Worm (Caenorhabditis elegans) whole organism, young adult: ENCODE data around the gene egl-18.

ENCODE experiments used
- B0261.1 ChIP-seq: sonication (generic microtip); optimal IDR thresholded peaks from 2 replicates; lab custom pipeline; 2016; ENCODE audit warnings: mild to moderate bottlenecking, missing genetic modification characterization, moderate library complexity, missing compliant biosample characterization
- C17E4.6 ChIP-seq: fragments of 200-800 bp; sonication (Bioruptor generic); IDR thresholded peaks from 2 replicates; pipeline ENCODE4 v1.3.6; 2022; ENCODE audit warnings: missing genetic modification reagents, missing genetic modification characterization, missing compliant biosample characterization
- D2030.7 ChIP-seq: fragments of 200-800 bp; sonication (Bioruptor generic); IDR thresholded peaks from 2 replicates; pipeline ENCODE4 v1.3.6; 2022; ENCODE audit warnings: missing genetic modification reagents, missing genetic modification characterization, missing compliant biosample characterization
- F10E7.11 ChIP-seq: sonication (generic microtip); optimal IDR thresholded peaks from 2 replicates; lab custom pipeline; 2017; ENCODE audit warnings: mild to moderate bottlenecking, missing genetic modification characterization, moderate library complexity, missing compliant biosample characterization
- F33H1.4 ChIP-seq: fragments of 200-800 bp; sonication (Bioruptor generic); IDR thresholded peaks from 2 replicates; pipeline ENCODE4 v1.3.6; 2022; ENCODE audit warnings: missing genetic modification reagents, missing genetic modification characterization, missing compliant biosample characterization
- Y53F4B.3 ChIP-seq: fragments of 200-800 bp; sonication (Bioruptor generic); IDR thresholded peaks from 2 replicates; pipeline ENCODE4 v1.3.6; 2022; ENCODE audit warnings: missing genetic modification reagents, missing genetic modification characterization, missing compliant biosample characterization
- ama-1 ChIP-seq, 3 experiments: fragments of 150-350 bp in 1 of 3; sonication (generic microtip) in 2 of 3; optimal IDR thresholded peaks; 2 replicates each; lab custom pipeline; 2014 to 2018; ENCODE audit warnings: missing biosample characterization in 2 of 3, missing genetic modification characterization in 2 of 3, missing genetic modification reagents in 2 of 3
- attf-6 ChIP-seq: fragments of 200-800 bp; sonication (Bioruptor generic); IDR thresholded peaks from 2 replicates; pipeline ENCODE4 v1.3.6; 2022; ENCODE audit warnings: missing genetic modification reagents, missing genetic modification characterization, missing compliant biosample characterization
- bed-1 ChIP-seq: fragments of 200-800 bp; sonication (Bioruptor generic); IDR thresholded peaks from 2 replicates; pipeline ENCODE4 v1.3.6; 2022; ENCODE audit warnings: missing genetic modification reagents, missing genetic modification characterization, missing compliant biosample characterization
- ccch-3 ChIP-seq: fragments of 200-800 bp; sonication (Bioruptor generic); optimal IDR thresholded peaks from 2 replicates; lab custom pipeline; 2018; ENCODE audit warnings: mild to moderate bottlenecking, missing genetic modification characterization, missing compliant biosample characterization
- cebp-2 ChIP-seq: fragments of 200-800 bp; sonication (Bioruptor generic); IDR thresholded peaks from 2 replicates; pipeline ENCODE4 v1.3.6; 2022; ENCODE audit warnings: missing genetic modification characterization, missing compliant biosample characterization
- ceh-100 ChIP-seq: fragments of 200-800 bp; sonication (Bioruptor generic); IDR thresholded peaks from 2 replicates; pipeline ENCODE4 v1.3.6; 2022; ENCODE audit warnings: missing genetic modification reagents, missing genetic modification characterization, missing compliant biosample characterization
- chd-7 ChIP-seq: sonication (generic microtip); optimal IDR thresholded peaks from 2 replicates; lab custom pipeline; 2016; ENCODE audit warnings: mild to moderate bottlenecking, missing genetic modification characterization, moderate library complexity, missing compliant biosample characterization
- die-1 ChIP-seq: sonication (generic microtip); optimal IDR thresholded peaks from 2 replicates; lab custom pipeline; 2016; ENCODE audit warnings: missing genotype, mild to moderate bottlenecking, missing genetic modification characterization, missing compliant biosample characterization
- efl-1 ChIP-seq: fragments of 150-350 bp; optimal IDR thresholded peaks from 2 replicates; lab custom pipeline; 2014; ENCODE audit warnings: missing biosample characterization, missing genetic modification reagents, missing genetic modification characterization
- egl-18 ChIP-seq: fragments of 200-800 bp; sonication (Bioruptor generic); IDR thresholded peaks from 2 replicates; pipeline ENCODE4 v1.3.6; 2022; ENCODE audit warnings: missing genetic modification reagents, missing genetic modification characterization, missing compliant biosample characterization
- egrh-3 ChIP-seq: fragments of 200-800 bp; sonication (Bioruptor generic); IDR thresholded peaks from 2 replicates; pipeline ENCODE4 v1.3.6; 2022; ENCODE audit warnings: missing genetic modification reagents, missing genetic modification characterization, missing compliant biosample characterization
- him-1 ChIP-seq: sonication (generic microtip); optimal IDR thresholded peaks from 2 replicates; lab custom pipeline; 2016; ENCODE audit warnings: missing genotype, missing genetic modification reagents, missing genetic modification characterization, missing compliant biosample characterization
- hlh-12 ChIP-seq: sonication (generic microtip); optimal IDR thresholded peaks from 2 replicates; lab custom pipeline; 2016; ENCODE audit warnings: missing genetic modification characterization, missing compliant biosample characterization
- hlh-26 ChIP-seq: fragments of 200-800 bp; sonication (Bioruptor generic); conservative IDR thresholded peaks from 2 replicates; pipeline ENCODE4 v1.3.6; 2022; ENCODE audit warnings: missing genetic modification reagents, missing genetic modification characterization, missing compliant biosample characterization
- hrde-1 ChIP-seq: sonication (generic microtip); optimal IDR thresholded peaks from 2 replicates; lab custom pipeline; 2016; ENCODE audit warnings: missing genetic modification characterization, mild to moderate bottlenecking, missing compliant biosample characterization, moderate library complexity, missing genotype, missing genetic modification reagents, borderline replicate concordance
- lin-26 ChIP-seq: fragments of 200-800 bp; sonication (Bioruptor generic); IDR thresholded peaks from 2 replicates; pipeline ENCODE4 v1.3.6; 2022; ENCODE audit warnings: missing genetic modification reagents, missing genetic modification characterization, missing compliant biosample characterization
- lin-35 ChIP-seq, 3 experiments: fragments of 150-350 bp in 2 of 3; sonication (generic microtip) in 1 of 3; optimal IDR thresholded peaks; 2 replicates each; lab custom pipeline; 2014 to 2018; ENCODE audit warnings: missing biosample characterization in 3 of 3, missing genetic modification characterization in 3 of 3, missing genetic modification reagents in 3 of 3
- lin-40 ChIP-seq: sonication (generic microtip); optimal IDR thresholded peaks from 2 replicates; lab custom pipeline; 2016; ENCODE audit warnings: missing genetic modification characterization, mild to moderate bottlenecking, missing compliant biosample characterization, missing genotype, missing genetic modification reagents
- lir-1 ChIP-seq: fragments of 200-800 bp; sonication (Bioruptor generic); conservative IDR thresholded peaks from 2 replicates; pipeline ENCODE4 v1.3.6; 2022; ENCODE audit warnings: missing genetic modification reagents, missing genetic modification characterization, missing compliant biosample characterization
- madf-10 ChIP-seq: sonication (generic microtip); optimal IDR thresholded peaks from 2 replicates; lab custom pipeline; 2016; ENCODE audit warnings: mild to moderate bottlenecking, missing genetic modification characterization, missing compliant biosample characterization
- madf-6 ChIP-seq: fragments of 200-800 bp; sonication (Bioruptor generic); IDR thresholded peaks from 2 replicates; pipeline ENCODE4 v1.3.6; 2022; ENCODE audit warnings: missing genetic modification reagents, missing genetic modification characterization, missing compliant biosample characterization
- madf-8 ChIP-seq: fragments of 200-800 bp; sonication (Bioruptor generic); conservative IDR thresholded peaks from 2 replicates; pipeline ENCODE4 v1.3.6; 2022; ENCODE audit warnings: missing genetic modification reagents, missing genetic modification characterization, missing compliant biosample characterization
- nhr-27 ChIP-seq: fragments of 200-800 bp; sonication (Bioruptor generic); optimal IDR thresholded peaks from 2 replicates; lab custom pipeline; 2018; ENCODE audit warnings: mild to moderate bottlenecking, missing genetic modification characterization, moderate library complexity, missing compliant biosample characterization
- pbrm-1 ChIP-seq: fragments of 200-800 bp; sonication (Bioruptor generic); IDR thresholded peaks from 2 replicates; pipeline ENCODE4 v1.3.6; 2022; ENCODE audit warnings: missing genetic modification reagents, missing genetic modification characterization, missing compliant biosample characterization
- sdz-38 ChIP-seq: sonication (generic microtip); optimal IDR thresholded peaks from 2 replicates; lab custom pipeline; 2016; ENCODE audit warnings: missing genotype, missing genetic modification characterization, missing compliant biosample characterization
- snpc-1.3 ChIP-seq: sonication (generic microtip); optimal IDR thresholded peaks from 2 replicates; lab custom pipeline; 2017; ENCODE audit warnings: missing genetic modification characterization, mild to moderate bottlenecking, missing compliant biosample characterization, antibody characterized with exemption, moderate library complexity, missing genotype, missing genetic modification reagents; ENCODE audit not compliant: insufficient read depth
- sptf-2 ChIP-seq: fragments of 200-800 bp; sonication (Bioruptor generic); optimal IDR thresholded peaks from 2 replicates; lab custom pipeline; 2018; ENCODE audit warnings: mild to moderate bottlenecking, missing genetic modification characterization, missing compliant biosample characterization
- unc-62 ChIP-seq: fragments of 150-350 bp; optimal IDR thresholded peaks from 2 replicates; lab custom pipeline; 2014; ENCODE audit warnings: missing biosample characterization, missing genetic modification reagents, missing genetic modification characterization
- zfh-2 ChIP-seq: fragments of 200-800 bp; sonication (Bioruptor generic); conservative IDR thresholded peaks from 2 replicates; pipeline ENCODE4 v1.3.6; 2022; ENCODE audit warnings: missing genetic modification reagents, missing genetic modification characterization, missing compliant biosample characterization
- zim-3 ChIP-seq: sonication (generic microtip); optimal IDR thresholded peaks from 2 replicates; lab custom pipeline; 2017; ENCODE audit warnings: mild to moderate bottlenecking, missing genetic modification characterization, moderate library complexity, missing compliant biosample characterization

egl-18 gene

ce11 chrIV:1908467-1908866 is 6.3 kb downstream of the egl-18 start:
- TF ChIP-seq unc-62 (no peak), egl-18 (GFP tag; lab: Robert Waterston, UW) (0 out of 2 replicates have a peak, but pooled peaks have one; percentile 49), lin-26 (no peak), zfh-2 (GFP tag; lab: Robert Waterston, UW) (peak; percentile 43; the same call in 1 of the 2 replicates)
- TF ChIP-seq, all 124 proteins: peak for 2

- TF ChIP-seq madf-6 = peak; percentile 79
- no peak for TF ChIP-seq zim-3 (tag; lab: Kevin White, UChicago)
- 0 out of 2 replicates have a peak, but pooled peaks have one; percentile 9 for TF ChIP-seq F33H1.4 (GFP tag; lab: Robert Waterston, UW)
- TF ChIP-seq efl-1 = peak; percentile 42
- peak; percentile 68 for TF ChIP-seq madf-8 (GFP tag; lab: Robert Waterston, UW)
- TF ChIP-seq pbrm-1 (GFP tag; lab: Robert Waterston, UW) = no peak
- TF ChIP-seq hrde-1 (tag; lab: Kevin White, UChicago) = no peak
- TF ChIP-seq ccch-3 (GFP tag; lab: Kevin White, UChicago) = no peak
- TF ChIP-seq, all 124 proteins: peak for 4
Measured at ce11 chrIV:1908921-1909320, 6.8 kb downstream of the egl-18 start.

DNA sequence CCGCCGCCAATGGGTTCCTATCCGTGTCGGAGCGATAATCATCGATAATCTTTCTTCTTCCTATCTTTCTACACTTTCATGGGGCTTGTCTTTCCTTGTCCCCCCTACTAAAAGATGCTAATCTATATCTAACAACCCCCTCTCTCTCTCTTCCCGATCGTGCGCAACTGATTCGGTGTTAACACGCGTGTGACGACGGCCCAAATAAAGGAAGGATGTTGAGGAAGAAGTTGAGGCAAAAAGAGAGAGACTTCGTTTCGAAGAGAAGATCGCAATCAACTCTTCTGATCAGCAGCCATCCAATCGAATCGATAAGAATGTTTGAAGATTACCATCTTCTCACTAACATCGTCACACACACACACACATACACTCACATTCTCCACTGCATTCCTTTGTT is 9.2 kb downstream of the egl-18 start:
- TF ChIP-seq ama-1 (optimal IDR thresholded peaks at IDR 0.05; lab: Kevin White, UChicago) (no peak), ama-1 (GFP tag; optimal IDR thresholded peaks at IDR 0.05; lab: Kevin White, UChicago) (no peak), F10E7.11 (tag; lab: Kevin White, UChicago) (no peak)

DNA sequence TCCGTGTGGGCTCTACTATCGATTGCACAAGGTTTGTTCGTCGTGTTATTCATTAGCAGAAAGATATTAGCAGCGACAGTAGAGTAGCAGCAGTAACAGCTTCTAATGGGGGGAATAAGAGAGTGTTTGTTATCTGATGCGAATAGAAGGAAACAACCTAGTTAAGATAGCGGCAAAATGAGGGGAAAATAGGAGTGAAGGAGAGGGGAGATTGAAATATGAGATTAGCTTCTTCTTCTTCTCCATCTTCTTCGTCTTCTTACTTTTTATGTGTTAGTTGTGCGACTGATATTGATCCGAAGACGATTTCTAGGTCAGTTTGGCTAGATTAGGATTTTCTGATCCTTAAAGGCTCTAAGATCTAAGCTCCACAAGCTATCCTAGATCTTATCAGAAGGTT is 12.8 kb downstream of the egl-18 start:
- TF ChIP-seq lin-40 (tag; lab: Kevin White, UChicago) (no peak), hlh-26 (GFP tag; lab: Robert Waterston, UW) (no peak), D2030.7 (GFP tag; lab: Robert Waterston, UW) (no peak), lir-1 (GFP tag; lab: Robert Waterston, UW) (no peak), ceh-100 (GFP tag; lab: Robert Waterston, UW) (no peak), him-1 (tag; lab: Kevin White, UChicago) (no peak), die-1 (tag; lab: Kevin White, UChicago) (no peak), lin-35 (GFP tag; optimal IDR thresholded peaks at IDR 0.05; lab: Kevin White, UChicago) (no peak), cebp-2 (no peak), sdz-38 (tag; lab: Kevin White, UChicago) (no peak), snpc-1.3 (tag; lab: Kevin White, UChicago) (no peak), nhr-27 (tag; lab: Kevin White, UChicago) (no peak), egrh-3 (GFP tag; lab: Robert Waterston, UW) (no peak)
- TF ChIP-seq, all 124 proteins: peak for 0

ce11 chrIV:1915549-1915948 is 13.4 kb downstream of the egl-18 start:
- TF ChIP-seq madf-10 (tag; lab: Kevin White, UChicago) = peak; percentile 51
- no peak for TF ChIP-seq B0261.1

DNA sequence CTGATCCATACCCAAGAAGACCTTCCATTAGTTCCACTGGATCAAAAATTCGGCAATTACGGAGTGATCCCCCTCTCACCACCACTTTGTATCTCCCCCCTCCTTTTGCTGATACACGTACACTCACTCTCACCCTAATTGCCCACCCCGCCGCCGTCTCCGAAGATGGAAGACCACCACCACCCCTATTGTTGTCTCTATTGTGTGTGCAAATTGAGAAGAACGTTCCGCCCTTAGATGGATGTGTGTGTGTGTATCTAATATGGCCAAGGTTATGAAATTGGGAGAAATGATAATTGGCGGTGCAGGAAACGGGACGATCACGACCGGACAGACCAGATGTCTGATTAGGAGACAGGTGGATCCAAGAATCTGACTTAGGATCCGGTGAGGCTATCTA is 14.1 kb downstream of the egl-18 start:
- TF ChIP-seq C17E4.6 (GFP tag; lab: Robert Waterston, UW) (no peak), sptf-2 (GFP tag; lab: Kevin White, UChicago) (no peak), bed-1 (GFP tag; lab: Robert Waterston, UW) (no peak), hlh-12 (tag; lab: Kevin White, UChicago) (no peak), chd-7 (tag; lab: Kevin White, UChicago) (no peak), lin-35 (GFP tag; optimal IDR thresholded peaks at IDR 0.05; lab: Kevin White, UChicago) (no peak), madf-8 (GFP tag; lab: Robert Waterston, UW) (no peak), attf-6 (GFP tag; lab: Robert Waterston, UW) (no peak), Y53F4B.3 (no peak)
